Worm (Caenorhabditis elegans) whole organism, early embryonic: ENCODE measurements around the gene nsy-4.

ENCODE experiments used
- F13C5.2 ChIP-seq: sonication (generic microtip); optimal IDR thresholded peaks from 2 replicates; lab custom pipeline; 2017; ENCODE audit warnings: mild to moderate bottlenecking, missing genetic modification characterization, inconsistent platforms, missing compliant biosample characterization
- aly-1 ChIP-seq: sonication (generic microtip); optimal IDR thresholded peaks from 2 replicates; lab custom pipeline; 2016; ENCODE audit warnings: missing genetic modification characterization, missing compliant biosample characterization
- ama-1 ChIP-seq: fragments of 150-350 bp; optimal IDR thresholded peaks from 2 replicates; lab custom pipeline; 2014
- ceh-13 ChIP-seq: fragments of 200-800 bp; sonication (Bioruptor generic); optimal IDR thresholded peaks from 2 replicates; lab custom pipeline; 2018; ENCODE audit warnings: mild to moderate bottlenecking, missing genetic modification characterization, missing compliant biosample characterization
- tbx-11 ChIP-seq: fragments of 200-800 bp; sonication (Bioruptor generic); IDR thresholded peaks from 2 replicates; pipeline ENCODE4 v1.3.6; 2022; ENCODE audit warnings: missing genetic modification characterization, missing compliant biosample characterization

DNA sequence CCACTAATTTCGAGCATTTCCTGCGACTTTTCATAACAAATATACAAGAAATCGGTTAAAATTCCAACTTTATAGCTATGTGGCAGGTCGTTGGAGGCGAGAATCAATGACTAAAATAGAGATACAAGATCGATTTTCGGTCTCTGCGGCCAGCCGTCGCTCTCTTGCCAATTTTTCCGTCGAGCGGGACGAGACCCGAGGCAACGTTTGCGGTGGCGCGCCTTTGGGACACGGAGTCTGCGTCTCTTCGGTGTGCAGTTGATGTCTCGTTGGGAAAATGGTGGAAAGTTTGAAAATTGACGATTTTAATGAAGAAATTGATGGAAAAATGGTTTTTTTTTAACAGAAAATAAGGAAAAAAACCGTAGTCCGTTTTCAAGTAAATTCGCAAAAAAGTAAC lies 6.3 kb upstream of the nsy-4 start:
- TF ChIP-seq aly-1 (tag; lab: Kevin White, UChicago) (no peak), ama-1 (lab: Kevin White, UChicago) (no peak), F13C5.2 (tag; lab: Kevin White, UChicago) (no peak), ceh-13 (GFP tag; lab: Kevin White, UChicago) (no peak), tbx-11 (GFP tag; lab: Robert Waterston, UW) (no peak)
